Worm (Caenorhabditis elegans): Measurements from ENCODE around the gene ZC196.4.

- TF ChIP-seq nhr-76 (tag; optimal IDR thresholded peaks at IDR 0.05): no peak
- no peak for TF ChIP-seq sptf-1 (tag; optimal IDR thresholded peaks at IDR 0.05)
- no peak for TF ChIP-seq drap-1 (GFP tag; optimal IDR thresholded peaks at IDR 0.05)
- TF ChIP-seq sem-2 (GFP tag; optimal IDR thresholded peaks at IDR 0.05): no peak
Observed at ce11 chrV:8784485-8784884, 51.6 kb downstream of the ZC196.4 start.
